Fruit fly (Drosophila melanogaster) whole organism, prepupa: ENCODE data around the gene Oga.

Experiments used
- Blimp-1 ChIP-seq: fragments of 200-800 bp; sonication (Bioruptor generic); optimal IDR thresholded peaks from 3 replicates; lab custom pipeline; 2017; ENCODE audit warnings: missing biosample characterization, missing genetic modification characterization, mild to moderate bottlenecking, moderate library complexity, missing genetic modification reagents
- CG10631 ChIP-seq: fragments of 200-800 bp; sonication (Bioruptor generic); optimal IDR thresholded peaks from 2 replicates; lab custom pipeline; 2016; ENCODE audit warnings: missing biosample characterization, missing genetic modification characterization
- CG10669 ChIP-seq: fragments of 200-800 bp; sonication (Bioruptor generic); optimal IDR thresholded peaks from 3 replicates; lab custom pipeline; 2018; ENCODE audit warnings: missing biosample characterization, mild to moderate bottlenecking, missing genetic modification characterization, moderate library complexity
- CG11762 ChIP-seq: fragments of 200-800 bp; sonication (Bioruptor generic); optimal IDR thresholded peaks from 3 replicates; lab custom pipeline; 2016; ENCODE audit warnings: missing biosample characterization, missing genetic modification characterization; ENCODE audit not compliant: insufficient read depth
- CG1621 ChIP-seq: fragments of 200-800 bp; sonication (Bioruptor generic); optimal IDR thresholded peaks from 3 replicates; lab custom pipeline; 2018; ENCODE audit warnings: missing biosample characterization, mild to moderate bottlenecking, missing genetic modification characterization
- CG16779 ChIP-seq: fragments of 200-800 bp; sonication (Bioruptor generic); optimal IDR thresholded peaks from 3 replicates; lab custom pipeline; 2017; ENCODE audit warnings: missing biosample characterization, mild to moderate bottlenecking, missing genetic modification characterization
- CG31627 ChIP-seq: fragments of 200-800 bp; sonication (Bioruptor generic); optimal IDR thresholded peaks from 3 replicates; lab custom pipeline; 2016; ENCODE audit warnings: missing biosample characterization, missing genetic modification characterization
- CG32006 ChIP-seq: fragments of 200-800 bp; sonication (Bioruptor generic); optimal IDR thresholded peaks from 3 replicates; lab custom pipeline; 2017; ENCODE audit warnings: missing biosample characterization, mild to moderate bottlenecking, missing genetic modification characterization
- CG3919 ChIP-seq: fragments of 200-800 bp; sonication (Bioruptor generic); optimal IDR thresholded peaks from 3 replicates; lab custom pipeline; 2016; ENCODE audit warnings: missing biosample characterization, missing genetic modification characterization
- CG4318 ChIP-seq: fragments of 200-800 bp; sonication (Bioruptor generic); optimal IDR thresholded peaks from 3 replicates; lab custom pipeline; 2017; ENCODE audit warnings: missing biosample characterization, mild to moderate bottlenecking, missing genetic modification characterization
- CG6163 ChIP-seq: fragments of 200-800 bp; sonication (Bioruptor generic); IDR thresholded peaks from 3 replicates; pipeline ENCODE4 v1.3.6; 2022; ENCODE audit warnings: missing biosample characterization, missing genetic modification characterization
- CG6276 ChIP-seq: fragments of 200-800 bp; sonication (Bioruptor generic); optimal IDR thresholded peaks from 2 replicates; lab custom pipeline; 2017; ENCODE audit warnings: missing biosample characterization, mild to moderate bottlenecking, missing genetic modification characterization
- CG6792 ChIP-seq: fragments of 200-800 bp; sonication (Bioruptor generic); optimal IDR thresholded peaks from 3 replicates; lab custom pipeline; 2016; ENCODE audit warnings: missing biosample characterization, missing genetic modification characterization
- CG6808 ChIP-seq: fragments of 200-800 bp; sonication (Bioruptor generic); optimal IDR thresholded peaks from 3 replicates; lab custom pipeline; 2017; ENCODE audit warnings: missing biosample characterization, missing genetic modification characterization, mild to moderate bottlenecking, moderate library complexity, missing genetic modification reagents
- CG7368 ChIP-seq: fragments of 200-800 bp; sonication (Bioruptor generic); optimal IDR thresholded peaks from 3 replicates; lab custom pipeline; 2016; ENCODE audit warnings: missing biosample characterization, missing genetic modification characterization
- CG8119 ChIP-seq: fragments of 200-800 bp; sonication (Bioruptor generic); IDR thresholded peaks from 3 replicates; pipeline ENCODE4 v1.3.6; 2022; ENCODE audit warnings: missing biosample characterization, missing genetic modification characterization
- CG8319 ChIP-seq: fragments of 200-800 bp; sonication (Bioruptor generic); optimal IDR thresholded peaks from 3 replicates; lab custom pipeline; 2016; ENCODE audit warnings: missing biosample characterization, missing genetic modification characterization
- CG8632 ChIP-seq: fragments of 200-800 bp; sonication (Bioruptor generic); optimal IDR thresholded peaks from 3 replicates; lab custom pipeline; 2016; ENCODE audit warnings: missing biosample characterization, missing genetic modification characterization
- CG9139 ChIP-seq: fragments of 200-800 bp; sonication (Bioruptor generic); optimal IDR thresholded peaks from 3 replicates; lab custom pipeline; 2017; ENCODE audit warnings: missing biosample characterization, mild to moderate bottlenecking, missing genetic modification characterization
- Eip75B ChIP-seq: fragments of 200-800 bp; sonication (Bioruptor generic); optimal IDR thresholded peaks from 3 replicates; lab custom pipeline; 2016; ENCODE audit warnings: missing biosample characterization, missing genetic modification characterization
- Eip78C ChIP-seq: fragments of 200-800 bp; sonication (Bioruptor generic); peaks from one replicate; lab custom pipeline; 2016; ENCODE audit warnings: missing biosample characterization, missing genetic modification characterization
- Eip93F ChIP-seq: fragments of 200-800 bp; sonication (Bioruptor generic); optimal IDR thresholded peaks from 2 replicates; lab custom pipeline; 2016; ENCODE audit warnings: missing biosample characterization, mild to moderate bottlenecking, missing genetic modification characterization
- Ets96B ChIP-seq: fragments of 200-800 bp; optimal IDR thresholded peaks from 2 replicates; lab custom pipeline; 2019; ENCODE audit warnings: missing biosample characterization, mild to moderate bottlenecking, missing genetic modification characterization, moderate library complexity
- Gug ChIP-seq: fragments of 200-800 bp; sonication (Bioruptor generic); IDR thresholded peaks from 2 replicates; pipeline ENCODE4 v1.3.6; 2022; ENCODE audit warnings: missing biosample characterization, missing genetic modification characterization
- Hr38 ChIP-seq: sonication (Bioruptor generic); optimal IDR thresholded peaks from 2 replicates; lab custom pipeline; 2016; ENCODE audit warnings: missing biosample characterization, missing genetic modification characterization
- Hr39 ChIP-seq: fragments of 200-800 bp; sonication (Bioruptor generic); optimal IDR thresholded peaks from 2 replicates; lab custom pipeline; 2016; ENCODE audit warnings: missing biosample characterization, missing genetic modification characterization
- Hr4 ChIP-seq: fragments of 200-800 bp; sonication (Bioruptor generic); optimal IDR thresholded peaks from 3 replicates; lab custom pipeline; 2016; ENCODE audit warnings: missing biosample characterization, missing genetic modification characterization
- Lpt ChIP-seq: fragments of 200-800 bp; sonication (Bioruptor generic); optimal IDR thresholded peaks from 3 replicates; lab custom pipeline; 2016; ENCODE audit warnings: missing biosample characterization, missing genetic modification characterization
- Met ChIP-seq: fragments of 200-800 bp; sonication (Bioruptor generic); optimal IDR thresholded peaks from 3 replicates; lab custom pipeline; 2016; ENCODE audit warnings: missing biosample characterization, missing genetic modification characterization
- OdsH ChIP-seq: fragments of 200-800 bp; sonication (Bioruptor generic); optimal IDR thresholded peaks from 3 replicates; lab custom pipeline; 2016; ENCODE audit warnings: missing biosample characterization, missing genetic modification characterization
- Smox ChIP-seq: fragments of 200-800 bp; sonication (Bioruptor generic); optimal IDR thresholded peaks from 3 replicates; lab custom pipeline; 2016; ENCODE audit warnings: missing biosample characterization, missing genetic modification characterization
- Sox102F ChIP-seq: fragments of 200-800 bp; sonication (Bioruptor generic); optimal IDR thresholded peaks from 2 replicates; lab custom pipeline; 2016; ENCODE audit warnings: missing biosample characterization, mild to moderate bottlenecking, missing genetic modification characterization
- Sox14 ChIP-seq: fragments of 200-800 bp; sonication (Bioruptor generic); optimal IDR thresholded peaks from 3 replicates; lab custom pipeline; 2016; ENCODE audit warnings: missing biosample characterization, missing genetic modification characterization
- Sox15 ChIP-seq: fragments of 200-800 bp; sonication (Bioruptor generic); optimal IDR thresholded peaks from 3 replicates; lab custom pipeline; 2016; ENCODE audit warnings: missing biosample characterization, missing genetic modification characterization
- achi ChIP-seq: fragments of 200-800 bp; sonication (Bioruptor generic); optimal IDR thresholded peaks from 3 replicates; lab custom pipeline; 2016; ENCODE audit warnings: missing biosample characterization, missing genetic modification characterization
- acj6 ChIP-seq: fragments of 200-800 bp; sonication (Bioruptor generic); optimal IDR thresholded peaks from 3 replicates; lab custom pipeline; 2016; ENCODE audit warnings: missing biosample characterization, missing genetic modification characterization
- cyc ChIP-seq: fragments of 200-800 bp; sonication (Bioruptor generic); optimal IDR thresholded peaks from 3 replicates; lab custom pipeline; 2016; ENCODE audit warnings: missing biosample characterization, missing genetic modification characterization
- dac ChIP-seq: fragments of 200-800 bp; sonication (Bioruptor generic); optimal IDR thresholded peaks from 2 replicates; lab custom pipeline; 2017; ENCODE audit warnings: missing biosample characterization, mild to moderate bottlenecking, missing genetic modification characterization
- dsx ChIP-seq: fragments of 200-800 bp; optimal IDR thresholded peaks from 3 replicates; lab custom pipeline; 2019; ENCODE audit warnings: missing biosample characterization, mild to moderate bottlenecking, missing genetic modification characterization, moderate library complexity; ENCODE audit not compliant: poor library complexity, severe bottlenecking
- eg ChIP-seq: fragments of 200-800 bp; sonication (Bioruptor generic); IDR thresholded peaks from 3 replicates; pipeline ENCODE4 v1.3.6; 2022; ENCODE audit warnings: missing biosample characterization, missing genetic modification characterization
- esn ChIP-seq: fragments of 200-800 bp; sonication (Bioruptor generic); optimal IDR thresholded peaks from 2 replicates; lab custom pipeline; 2016; ENCODE audit warnings: missing biosample characterization, mild to moderate bottlenecking, missing genetic modification characterization, moderate library complexity
- fd59A ChIP-seq: fragments of 200-800 bp; sonication (Bioruptor generic); optimal IDR thresholded peaks from 2 replicates; lab custom pipeline; 2017; ENCODE audit warnings: missing biosample characterization, mild to moderate bottlenecking, missing genetic modification characterization, missing genetic modification reagents
- fd85E ChIP-seq: fragments of 200-800 bp; sonication (Bioruptor generic); optimal IDR thresholded peaks from 3 replicates; lab custom pipeline; 2016; ENCODE audit warnings: missing biosample characterization, missing genetic modification characterization
- fkh ChIP-seq: fragments of 200-800 bp; sonication (Bioruptor generic); optimal IDR thresholded peaks from 3 replicates; lab custom pipeline; 2017; ENCODE audit warnings: missing biosample characterization, mild to moderate bottlenecking, missing genetic modification characterization, moderate library complexity
- lz ChIP-seq: fragments of 200-800 bp; sonication (Bioruptor generic); optimal IDR thresholded peaks from 3 replicates; lab custom pipeline; 2016; ENCODE audit warnings: missing biosample characterization, missing genetic modification characterization
- net ChIP-seq: fragments of 200-800 bp; sonication (Bioruptor generic); optimal IDR thresholded peaks from 3 replicates; lab custom pipeline; 2016; ENCODE audit warnings: missing biosample characterization, missing genetic modification characterization
- pdm3 ChIP-seq: fragments of 200-800 bp; sonication (Bioruptor generic); optimal IDR thresholded peaks from 3 replicates; lab custom pipeline; 2016; ENCODE audit warnings: missing biosample characterization, missing genetic modification characterization
- salr ChIP-seq, 2 experiments: fragments of 200-800 bp; sonication (Bioruptor generic); optimal IDR thresholded peaks; 3 replicates each; lab custom pipeline; 2016 to 2018; ENCODE audit warnings: missing biosample characterization in 2 of 2, missing genetic modification characterization in 2 of 2, mild to moderate bottlenecking in 1 of 2
- spab ChIP-seq: fragments of 200-800 bp; sonication (Bioruptor generic); optimal IDR thresholded peaks from 2 replicates; lab custom pipeline; 2017; ENCODE audit warnings: missing biosample characterization, mild to moderate bottlenecking, missing genetic modification characterization, missing genetic modification reagents
- ss ChIP-seq, 2 experiments: fragments of 200-800 bp; sonication (Bioruptor generic); optimal IDR thresholded peaks; 2 replicates in 1 of 2; 3 replicates in 1 of 2; lab custom pipeline; 2017 to 2018; ENCODE audit warnings: mild to moderate bottlenecking in 2 of 2, missing biosample characterization in 2 of 2, missing genetic modification characterization in 2 of 2, moderate library complexity in 1 of 2
- svp ChIP-seq: fragments of 200-800 bp; sonication (Bioruptor generic); peaks from one replicate; lab custom pipeline; 2016; ENCODE audit warnings: missing biosample characterization, missing genetic modification characterization
- topi ChIP-seq: fragments of 200-800 bp; sonication (Bioruptor generic); optimal IDR thresholded peaks from 3 replicates; lab custom pipeline; 2016; ENCODE audit warnings: missing biosample characterization, missing genetic modification characterization
- vri ChIP-seq: fragments of 200-800 bp; sonication (Bioruptor generic); optimal IDR thresholded peaks from 3 replicates; lab custom pipeline; 2016; ENCODE audit warnings: missing biosample characterization, mild to moderate bottlenecking, missing genetic modification characterization

The Oga gene

dm6 chr3R:21192267-21192666 lies 26.6 kb upstream of the Oga start:
- TF ChIP-seq Hr39 (GFP tag; lab: Kevin White, UChicago) (no peak), CG10631 (GFP tag; lab: Kevin White, UChicago) (peak; percentile 11), CG10669 (GFP tag; lab: Kevin White, UChicago) (peak; percentile 45), Met (GFP tag; lab: Kevin White, UChicago) (no peak), Blimp-1 (no peak), topi (GFP tag; lab: Kevin White, UChicago) (no peak), CG8319 (GFP tag; lab: Kevin White, UChicago) (no peak), CG31627 (no peak), lz (GFP tag; lab: Kevin White, UChicago) (no peak), pdm3 (GFP tag; lab: Kevin White, UChicago) (peak; percentile 15), OdsH (GFP tag; lab: Kevin White, UChicago) (peak; percentile 6), CG8632 (no peak), fkh (GFP tag; lab: Kevin White, UChicago) (no peak), Sox15 (no peak), net (GFP tag; lab: Kevin White, UChicago) (no peak), Hr38 (GFP tag; lab: Kevin White, UChicago) (no peak), eg (GFP tag; lab: Robert Waterston, UW) (0 out of 3 replicates have a peak, but pooled peaks have one; percentile 10), ss (GFP tag; optimal IDR thresholded peaks at IDR 0.05; lab: Kevin White, UChicago) (peak in 1 of 2 experiments; percentile 61), acj6 (GFP tag; lab: Kevin White, UChicago) (no peak), CG16779 (tag; lab: Kevin White, UChicago) (no peak), CG6163 (GFP tag; lab: Robert Waterston, UW) (no peak), CG1621 (tag; lab: Kevin White, UChicago) (no peak), Sox14 (GFP tag; lab: Kevin White, UChicago) (no peak), Eip75B (GFP tag; lab: Kevin White, UChicago) (peak; percentile 17), Eip93F (GFP tag; lab: Kevin White, UChicago) (no peak), Hr4 (GFP tag; lab: Kevin White, UChicago) (no peak), fd59A (GFP tag; lab: Kevin White, UChicago) (no peak), CG6276 (GFP tag; lab: Kevin White, UChicago) (no peak), Ets96B (tag; lab: Kevin White, UChicago) (peak; percentile 31), Lpt (GFP tag; lab: Kevin White, UChicago) (no peak), CG11762 (GFP tag; lab: Kevin White, UChicago) (no peak), Sox102F (no peak), CG3919 (GFP tag; lab: Kevin White, UChicago) (peak; percentile 18), svp (no peak), CG6808 (peak; percentile 44), esn (GFP tag; lab: Kevin White, UChicago) (no peak), Eip78C (GFP tag; lab: Kevin White, UChicago) (peak; percentile 81), dsx (no peak), cyc (no peak), Smox (GFP tag; lab: Kevin White, UChicago) (no peak), Gug (GFP tag; lab: Robert Waterston, UW) (no peak), CG6792 (no peak), spab (GFP tag; lab: Kevin White, UChicago) (peak; percentile 2), CG9139 (GFP tag; lab: Kevin White, UChicago) (no peak), fd85E (GFP tag; lab: Kevin White, UChicago) (no peak), dac (GFP tag; lab: Kevin White, UChicago) (no peak), CG4318 (GFP tag; lab: Kevin White, UChicago) (no peak), CG7368 (GFP tag; lab: Kevin White, UChicago) (no peak), vri (GFP tag; lab: Kevin White, UChicago) (no peak), CG32006 (GFP tag; lab: Kevin White, UChicago) (peak; percentile 3), salr (GFP tag; optimal IDR thresholded peaks at IDR 0.05; lab: Kevin White, UChicago) (peak in 1 of 2 experiments; percentile 3), CG8119 (GFP tag; lab: Robert Waterston, UW) (no peak), achi (peak; percentile 5)
